Fruit fly (Drosophila melanogaster): ENCODE data around the gene CG3823.

Gene CG3823

DNA sequence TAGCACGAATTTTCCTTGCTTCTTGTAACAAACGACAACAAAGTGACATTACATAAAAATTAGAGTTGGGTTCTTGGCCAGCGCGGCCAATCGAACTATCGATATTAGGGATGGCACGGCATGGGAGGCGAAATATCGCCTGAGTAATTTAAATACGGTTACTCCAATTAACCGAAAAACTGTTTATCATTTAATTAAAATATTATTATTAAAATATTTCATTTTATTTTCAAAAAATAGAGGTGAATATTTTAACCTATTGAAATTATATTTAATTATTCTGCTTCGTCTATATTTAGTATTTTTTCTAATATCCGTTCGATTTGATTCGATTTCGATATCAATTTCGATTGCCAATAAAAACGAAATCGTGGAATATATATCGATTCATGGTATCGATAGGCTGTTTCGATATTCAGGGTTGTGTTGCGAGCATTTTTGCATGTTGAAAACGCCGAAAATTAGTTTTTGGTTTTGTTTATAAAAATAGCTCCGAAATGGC is 48.3 kb upstream of the CG3823 start, which contains the start of the genes Rbcn-3A and Spx (continued):
- TF ChIP-seq CG13123 (GFP tag; optimal IDR thresholded peaks at IDR 0.05) (no peak), Nf-YC (tag; optimal IDR thresholded peaks at IDR 0.05) (peak; percentile 50), Ets97D (GFP tag; optimal IDR thresholded peaks at IDR 0.05) (peak; percentile 18), CG31365 (tag; optimal IDR thresholded peaks at IDR 0.05) (no peak), Bdp1 (GFP tag; optimal IDR thresholded peaks at IDR 0.05) (no peak), fu2 (GFP tag; optimal IDR thresholded peaks at IDR 0.05) (no peak), grn (GFP tag; optimal IDR thresholded peaks at IDR 0.05) (no peak), slou (GFP tag; optimal IDR thresholded peaks at IDR 0.05) (peak; percentile 21), CG7271 (tag; optimal IDR thresholded peaks at IDR 0.05) (no peak), CG18011 (GFP tag; optimal IDR thresholded peaks at IDR 0.05) (no peak), Oaz (GFP tag; IDR thresholded peaks at IDR 0.05) (no peak), E2f1 (GFP tag; IDR thresholded peaks at IDR 0.05) (no peak), CG11456 (GFP tag; IDR thresholded peaks at IDR 0.05) (0 out of 3 replicates have a peak, but pooled peaks have one; percentile 48), CG3407 (GFP tag; optimal IDR thresholded peaks at IDR 0.05) (no peak), CG11696 (GFP tag; IDR thresholded peaks at IDR 0.05) (no peak), cg (GFP tag; optimal IDR thresholded peaks at IDR 0.05) (no peak), CG32532 (GFP tag; IDR thresholded peaks at IDR 0.05) (peak; percentile 47), CG12942 (GFP tag; optimal IDR thresholded peaks at IDR 0.05) (peak; percentile 3), CG30431 (GFP tag; optimal IDR thresholded peaks at IDR 0.05) (no peak), CG15073 (GFP tag; optimal IDR thresholded peaks at IDR 0.05) (no peak), Sox102F (GFP tag; optimal IDR thresholded peaks at IDR 0.05) (peak; percentile 49), CG11247 (GFP tag; IDR thresholded peaks at IDR 0.05) (no peak), CG12071 (GFP tag; optimal IDR thresholded peaks at IDR 0.05) (no peak), MBD-R2 (GFP tag; IDR thresholded peaks at IDR 0.05) (peak; percentile 49), CG6175 (GFP tag; IDR thresholded peaks at IDR 0.05) (no peak), trh (GFP tag; optimal IDR thresholded peaks at IDR 0.05) (no peak), eve (GFP tag; optimal IDR thresholded peaks at IDR 0.05) (no peak), CG4730 (GFP tag; IDR thresholded peaks at IDR 0.05) (no peak), HmgZ (tag; optimal IDR thresholded peaks at IDR 0.05) (no peak), lov (optimal IDR thresholded peaks at IDR 0.05) (no peak), lov (GFP tag; IDR thresholded peaks at IDR 0.05) (no peak), Asciz (GFP tag; optimal IDR thresholded peaks at IDR 0.05) (no peak), Neu2 (GFP tag; optimal IDR thresholded peaks at IDR 0.05; ENCODE audit: borderline replicate concordance) (no peak), Aef1 (GFP tag; IDR thresholded peaks at IDR 0.05) (no peak), CG1647 (GFP tag; optimal IDR thresholded peaks at IDR 0.05) (no peak), CG4820 (GFP tag; optimal IDR thresholded peaks at IDR 0.05) (no peak), CG6689 (GFP tag; IDR thresholded peaks at IDR 0.05) (no peak), pb (GFP tag; optimal IDR thresholded peaks at IDR 0.05) (no peak), Hey (tag; optimal IDR thresholded peaks at IDR 0.05) (no peak), croc (GFP tag; conservative IDR thresholded peaks at IDR 0.05) (no peak), TFAM (GFP tag; optimal IDR thresholded peaks at IDR 0.05) (no peak), schlank (tag; optimal IDR thresholded peaks at IDR 0.05) (no peak), sens (GFP tag) (peak; percentile 57), BEAF-32 (GFP tag; optimal IDR thresholded peaks at IDR 0.05) (peak; percentile 87), oc (tag; optimal IDR thresholded peaks at IDR 0.05) (no peak), Fer1 (GFP tag; optimal IDR thresholded peaks at IDR 0.05) (no peak), caup (GFP tag; optimal IDR thresholded peaks at IDR 0.05; ENCODE audit: severe bottlenecking) (no peak), ap (GFP tag; IDR thresholded peaks at IDR 0.05) (no peak), CG2678 (tag; optimal IDR thresholded peaks at IDR 0.05) (peak; percentile 34), Vsx1 (GFP tag; optimal IDR thresholded peaks at IDR 0.05) (no peak), CG16813 (GFP tag; IDR thresholded peaks at IDR 0.05; ENCODE audit: partially characterized antibody) (peak; percentile 90), danr (GFP tag; IDR thresholded peaks at IDR 0.05) (no peak)

Data from whole organism, embryonic.